Worm (Caenorhabditis elegans) whole organism, L1 larva: ENCODE measurements around the gene F58D2.5.
A peak's percentile ranks its signal among the peaks of the same experiment; 100 is the strongest.

ENCODE experiments used
- C16A3.4 ChIP-seq: fragments of 150-350 bp; optimal IDR thresholded peaks from 2 replicates; lab custom pipeline; 2014; ENCODE audit warnings: missing biosample characterization, missing genetic modification characterization
- Y116A8C.19 ChIP-seq: sonication (generic microtip); optimal IDR thresholded peaks from 2 replicates; lab custom pipeline; 2016; ENCODE audit warnings: missing compliant biosample characterization, missing genetic modification characterization, borderline replicate concordance
- aly-2 ChIP-seq: fragments of 150-350 bp; optimal IDR thresholded peaks from 2 replicates; lab custom pipeline; 2014; ENCODE audit warnings: missing biosample characterization, missing genetic modification characterization
- ama-1 ChIP-seq: fragments of 150-350 bp; optimal IDR thresholded peaks from 2 replicates; lab custom pipeline; 2014
- ceh-8 ChIP-seq: fragments of 200-800 bp; sonication (Bioruptor generic); optimal IDR thresholded peaks from 2 replicates; lab custom pipeline; 2018; ENCODE audit warnings: mild to moderate bottlenecking, missing genetic modification characterization, moderate library complexity, missing compliant biosample characterization
- ceh-82 ChIP-seq, 3 experiments: fragments of 150-350 bp in 1 of 3; sonication (generic microtip) in 2 of 3; optimal IDR thresholded peaks; 2 replicates each; lab custom pipeline; 2014 to 2017; ENCODE audit warnings: missing biosample characterization in 3 of 3, missing genetic modification characterization in 3 of 3
- ceh-88 ChIP-seq: fragments of 200-800 bp; sonication (Bioruptor generic); IDR thresholded peaks from 2 replicates; pipeline ENCODE4 v1.3.6; 2022; ENCODE audit warnings: missing genetic modification characterization, missing compliant biosample characterization
- dpl-1 ChIP-seq, 3 experiments: fragments of 150-350 bp in 2 of 3; sonication (generic microtip) in 1 of 3; optimal IDR thresholded peaks; 2 replicates each; lab custom pipeline; 2014 to 2017; ENCODE audit warnings: missing biosample characterization in 3 of 3, missing genetic modification characterization in 3 of 3, missing genetic modification reagents in 3 of 3
- efl-1 ChIP-seq, 4 experiments: fragments of 150-350 bp; optimal IDR thresholded peaks in 3 of 4; peaks in 1 of 4; 1 replicate in 1 of 4; 2 replicates in 3 of 4; lab custom pipeline; 2014; ENCODE audit warnings: missing biosample characterization in 2 of 4, missing genetic modification characterization in 2 of 4, missing genetic modification reagents in 2 of 4
- efl-3 ChIP-seq: fragments of 200-800 bp; sonication (Bioruptor generic); optimal IDR thresholded peaks from 2 replicates; lab custom pipeline; 2018; ENCODE audit warnings: mild to moderate bottlenecking, missing genetic modification characterization, missing compliant biosample characterization
- egl-13 ChIP-seq: sonication (generic microtip); optimal IDR thresholded peaks from 2 replicates; lab custom pipeline; 2016; ENCODE audit warnings: missing genotype, missing genetic modification reagents, missing genetic modification characterization, missing compliant biosample characterization
- fkh-10 ChIP-seq: sonication (generic microtip); optimal IDR thresholded peaks from 2 replicates; lab custom pipeline; 2017; ENCODE audit warnings: missing biosample characterization, missing genetic modification reagents, missing genetic modification characterization
- irx-1 ChIP-seq: sonication (generic microtip); optimal IDR thresholded peaks from 2 replicates; lab custom pipeline; 2016; ENCODE audit warnings: missing genetic modification characterization, missing compliant biosample characterization
- lin-35 ChIP-seq, 2 experiments: fragments of 150-350 bp; optimal IDR thresholded peaks; 2 replicates each; lab custom pipeline; 2014; ENCODE audit warnings: missing biosample characterization in 2 of 2, missing genetic modification characterization in 2 of 2, missing genetic modification reagents in 2 of 2
- mab-9 ChIP-seq: fragments of 200-800 bp; sonication (Bioruptor generic); IDR thresholded peaks from 2 replicates; pipeline ENCODE4 v1.3.6; 2022; ENCODE audit warnings: missing genetic modification reagents, missing genetic modification characterization, missing compliant biosample characterization
- mef-2 ChIP-seq: fragments of 150-350 bp; optimal IDR thresholded peaks from 2 replicates; lab custom pipeline; 2014; ENCODE audit warnings: missing biosample characterization, missing genetic modification characterization
- nhr-12 ChIP-seq: sonication (generic microtip); optimal IDR thresholded peaks from 2 replicates; lab custom pipeline; 2017; ENCODE audit warnings: missing biosample characterization, missing genetic modification characterization
- nhr-47 ChIP-seq: sonication (generic microtip); optimal IDR thresholded peaks from 2 replicates; lab custom pipeline; 2016; ENCODE audit warnings: mild to moderate bottlenecking, missing genetic modification characterization, moderate library complexity, missing compliant biosample characterization
- nhr-76 ChIP-seq: sonication (generic microtip); optimal IDR thresholded peaks from 2 replicates; lab custom pipeline; 2017; ENCODE audit warnings: missing biosample characterization, missing genetic modification characterization
- nhr-77 ChIP-seq: fragments of 150-350 bp; optimal IDR thresholded peaks from 2 replicates; lab custom pipeline; 2014; ENCODE audit warnings: missing biosample characterization, missing genetic modification characterization
- nhr-85 ChIP-seq: sonication (generic microtip); peaks from one replicate; lab custom pipeline; 2016; ENCODE audit warnings: missing genetic modification characterization, inconsistent platforms, missing compliant biosample characterization
- nhr-90 ChIP-seq: sonication (generic microtip); optimal IDR thresholded peaks from 2 replicates; lab custom pipeline; 2016; ENCODE audit warnings: mild to moderate bottlenecking, missing genetic modification characterization, missing compliant biosample characterization; ENCODE audit not compliant: poor library complexity
- sox-4 ChIP-seq: sonication (generic microtip); optimal IDR thresholded peaks from 2 replicates; lab custom pipeline; 2016; ENCODE audit warnings: missing genetic modification characterization, missing compliant biosample characterization
- tlp-1 ChIP-seq: fragments of 150-350 bp; optimal IDR thresholded peaks from 2 replicates; lab custom pipeline; 2014; ENCODE audit warnings: missing biosample characterization, missing genetic modification characterization
- unc-86 ChIP-seq: sonication (generic microtip); optimal IDR thresholded peaks from 2 replicates; lab custom pipeline; 2016; ENCODE audit warnings: missing genetic modification characterization, missing compliant biosample characterization
- vab-15 ChIP-seq: sonication (generic microtip); optimal IDR thresholded peaks from 2 replicates; lab custom pipeline; 2017; ENCODE audit warnings: missing genotype, mild to moderate bottlenecking, missing genetic modification characterization, missing compliant biosample characterization
- zag-1 ChIP-seq: fragments of 150-350 bp; optimal IDR thresholded peaks from 2 replicates; lab custom pipeline; 2014; ENCODE audit warnings: missing biosample characterization, missing genetic modification characterization

The F58D2.5 gene

ce11 chrIV:13154391-13155283 is 38.5 kb downstream of the F58D2.5 start, which contains the start of the genes crld-1 and msh-5:
Gene crld-1, minus strand, starts transcription at chrIV:13154441.
Gene msh-5, plus strand, starts transcription at chrIV:13155233.
- peak in 1 of 3 experiments; percentile 12 for TF ChIP-seq dpl-1 (GFP tag; optimal IDR thresholded peaks at IDR 0.05; lab: Kevin White, UChicago)
- no peak for TF ChIP-seq irx-1
- no peak for TF ChIP-seq nhr-47 (tag; lab: Kevin White, UChicago)
- TF ChIP-seq lin-35 (GFP tag; optimal IDR thresholded peaks at IDR 0.05; lab: Kevin White, UChicago): peak in 1 of 2 experiments; percentile 21
- TF ChIP-seq nhr-90 (tag; lab: Kevin White, UChicago): no peak
- TF ChIP-seq ceh-8: no peak
- no peak for TF ChIP-seq fkh-10 (GFP tag; lab: Kevin White, UChicago)
- no peak for TF ChIP-seq Y116A8C.19 (tag; lab: Kevin White, UChicago)
- no peak for TF ChIP-seq ama-1 (lab: Kevin White, UChicago)
- no peak for TF ChIP-seq sox-4 (tag; lab: Kevin White, UChicago)
- TF ChIP-seq egl-13 (tag; lab: Kevin White, UChicago): no peak
- no peak for TF ChIP-seq efl-3 (GFP tag; lab: Kevin White, UChicago)
- no peak for TF ChIP-seq unc-86 (tag; lab: Kevin White, UChicago)
- peak; percentile 24 for TF ChIP-seq nhr-85 (tag; lab: Kevin White, UChicago)
- TF ChIP-seq efl-1 (optimal IDR thresholded peaks at IDR 0.05; lab: Kevin White, UChicago): peak; percentile 29 to 36
- peak in 1 of 2 experiments; percentile 81 for TF ChIP-seq efl-1 (GFP tag; optimal IDR thresholded peaks at IDR 0.05 in 1 of 2; lab: Kevin White, UChicago)

- TF ChIP-seq tlp-1 (tag; lab: Kevin White, UChicago) (no peak), C16A3.4 (tag; lab: Kevin White, UChicago) (no peak)
- TF ChIP-seq, all 84 proteins: peak for 0
Measured at ce11 chrIV:13149276-13149675, 43.9 kb downstream of the F58D2.5 start, which contains the start of gene nlp-79. Gene nlp-79, plus strand, starts transcription at chrIV:13149576.

ce11 chrIV:13142254-13142653 is 50.9 kb downstream of the F58D2.5 start, which contains the start of gene spe-43:
Gene spe-43, minus strand, starts transcription at chrIV:13142354.
- TF ChIP-seq aly-2 (tag; lab: Kevin White, UChicago) (no peak), ceh-82 (tag; optimal IDR thresholded peaks at IDR 0.05; lab: Kevin White, UChicago) (no peak), vab-15 (tag; lab: Kevin White, UChicago) (no peak), zag-1 (tag; lab: Kevin White, UChicago) (no peak), nhr-77 (tag; lab: Kevin White, UChicago) (no peak), nhr-12 (tag; lab: Kevin White, UChicago) (no peak), nhr-76 (no peak), nhr-47 (tag; lab: Kevin White, UChicago) (no peak), mef-2 (tag; lab: Kevin White, UChicago) (no peak), ceh-88 (GFP tag; lab: Robert Waterston, UW) (no peak), mab-9 (no peak)
- TF ChIP-seq, all 84 proteins: peak for 0
